Fruit fly (Drosophila melanogaster) whole organism, embryonic: ENCODE data around the gene CG14646.

ENCODE experiments used
- Ada2b ChIP-seq: fragments of 200-800 bp; sonication (Bioruptor generic); IDR thresholded peaks from 2 replicates; pipeline ENCODE4 v1.3.6; 2022; ENCODE audit warnings: missing biosample characterization, missing genetic modification characterization
- Atf-2 ChIP-seq: fragments of 200-800 bp; sonication (Bioruptor generic); optimal IDR thresholded peaks from 2 replicates; lab custom pipeline; 2016; ENCODE audit warnings: missing biosample characterization, missing genetic modification characterization
- Awh ChIP-seq: fragments of 200-800 bp; sonication (Bioruptor generic); IDR thresholded peaks from 2 replicates; pipeline ENCODE4, ENCODE4 v1.3.6; 2022; ENCODE audit warnings: missing biosample characterization, missing genetic modification characterization
- CG10209 ChIP-seq: fragments of 200-800 bp; sonication (Bioruptor generic); optimal IDR thresholded peaks from 3 replicates; lab custom pipeline; 2017; ENCODE audit warnings: missing biosample characterization, mild to moderate bottlenecking, missing genetic modification characterization, missing genetic modification reagents
- CG12155 ChIP-seq: fragments of 200-800 bp; sonication (Bioruptor generic); optimal IDR thresholded peaks from 3 replicates; lab custom pipeline; 2016; ENCODE audit warnings: missing biosample characterization, missing genetic modification characterization
- CG12942 ChIP-seq: fragments of 200-800 bp; sonication (Bioruptor generic); optimal IDR thresholded peaks from 3 replicates; lab custom pipeline; 2016; ENCODE audit warnings: missing biosample characterization, missing genetic modification characterization
- CG13287 ChIP-seq: fragments of 200-800 bp; sonication (Bioruptor generic); IDR thresholded peaks from 2 replicates; pipeline ENCODE4 v1.3.6; 2022; ENCODE audit warnings: missing biosample characterization, missing genetic modification characterization; ENCODE audit not compliant: partially characterized antibody
- CG13424 ChIP-seq: fragments of 200-800 bp; sonication (Bioruptor generic); optimal IDR thresholded peaks from 2 replicates; lab custom pipeline; 2019; ENCODE audit warnings: missing biosample characterization, mild to moderate bottlenecking, missing genetic modification characterization, moderate library complexity
- CG14050 ChIP-seq: fragments of 200-800 bp; sonication (Bioruptor generic); IDR thresholded peaks from 3 replicates; pipeline ENCODE4 v1.3.6; 2022; ENCODE audit warnings: missing biosample characterization, missing genetic modification characterization
- CG14441 ChIP-seq: fragments of 200-800 bp; sonication (Bioruptor generic); IDR thresholded peaks from 2 replicates; pipeline ENCODE4 v1.3.6; 2022; ENCODE audit warnings: missing biosample characterization, missing genetic modification characterization
- CG1603 ChIP-seq: fragments of 200-800 bp; sonication (Bioruptor generic); optimal IDR thresholded peaks from 2 replicates; lab custom pipeline; 2019; ENCODE audit warnings: missing biosample characterization, mild to moderate bottlenecking, missing genetic modification characterization, moderate library complexity
- CG16813 ChIP-seq: fragments of 200-800 bp; sonication (Bioruptor generic); IDR thresholded peaks from 3 replicates; pipeline ENCODE4 v1.3.6; 2022; ENCODE audit warnings: missing biosample characterization, missing genetic modification characterization; ENCODE audit not compliant: partially characterized antibody
- CG2678 ChIP-seq: fragments of 200-800 bp; sonication (Bioruptor generic); optimal IDR thresholded peaks from 3 replicates; lab custom pipeline; 2019; ENCODE audit warnings: missing biosample characterization, mild to moderate bottlenecking, missing genetic modification characterization, moderate library complexity
- CG2712 ChIP-seq: fragments of 200-800 bp; optimal IDR thresholded peaks from 3 replicates; lab custom pipeline; 2019; ENCODE audit warnings: missing biosample characterization, mild to moderate bottlenecking, missing genetic modification characterization, moderate library complexity
- CG4707 ChIP-seq: fragments of 200-800 bp; sonication (Bioruptor generic); optimal IDR thresholded peaks from 2 replicates; lab custom pipeline; 2018; ENCODE audit warnings: missing biosample characterization, mild to moderate bottlenecking, missing genetic modification characterization, moderate library complexity
- CG5180 ChIP-seq: fragments of 200-800 bp; sonication (Bioruptor generic); optimal IDR thresholded peaks from 3 replicates; lab custom pipeline; 2017; ENCODE audit warnings: missing biosample characterization, missing genetic modification characterization, mild to moderate bottlenecking, moderate library complexity, missing genetic modification reagents
- CG6813 ChIP-seq: fragments of 200-800 bp; sonication (Bioruptor generic); optimal IDR thresholded peaks from 2 replicates; lab custom pipeline; 2017; ENCODE audit warnings: missing biosample characterization, missing genetic modification characterization, mild to moderate bottlenecking, moderate library complexity, missing genetic modification reagents
- CG7271 ChIP-seq: fragments of 200-800 bp; sonication (Bioruptor generic); optimal IDR thresholded peaks from 2 replicates; lab custom pipeline; 2018; ENCODE audit warnings: missing biosample characterization, mild to moderate bottlenecking, missing genetic modification characterization, moderate library complexity
- CG7839 ChIP-seq: fragments of 200-800 bp; sonication (Bioruptor generic); optimal IDR thresholded peaks from 3 replicates; lab custom pipeline; 2018; ENCODE audit warnings: missing biosample characterization, mild to moderate bottlenecking, missing genetic modification characterization, moderate library complexity
- CG7963 ChIP-seq: fragments of 200-800 bp; sonication (Bioruptor generic); IDR thresholded peaks from 3 replicates; pipeline ENCODE4 v1.3.6; 2022; ENCODE audit warnings: missing biosample characterization, missing genetic modification characterization; ENCODE audit not compliant: partially characterized antibody
- CG8478 ChIP-seq: fragments of >200 bp; optimal IDR thresholded peaks from 2 replicates; lab custom pipeline; 2018
- CG9817 ChIP-seq: fragments of 200-800 bp; sonication (Bioruptor generic); optimal IDR thresholded peaks from 2 replicates; lab custom pipeline; 2018; ENCODE audit warnings: missing biosample characterization, mild to moderate bottlenecking, missing genetic modification characterization, moderate library complexity
- Drgx ChIP-seq: fragments of 200-800 bp; sonication (Bioruptor generic); IDR thresholded peaks from 2 replicates; pipeline ENCODE4 v1.3.6; 2022; ENCODE audit warnings: missing biosample characterization, missing genetic modification characterization
- HLH54F ChIP-seq: fragments of 200-800 bp; sonication (Bioruptor generic); optimal IDR thresholded peaks from 3 replicates; lab custom pipeline; 2016; ENCODE audit warnings: missing biosample characterization, missing genetic modification characterization
- Kr ChIP-seq: fragments of 200-800 bp; sonication (Bioruptor generic); optimal IDR thresholded peaks from 2 replicates; lab custom pipeline; 2017; ENCODE audit warnings: missing biosample characterization, mild to moderate bottlenecking, missing genetic modification characterization
- Myb ChIP-seq: fragments of 200-800 bp; sonication (Bioruptor generic); optimal IDR thresholded peaks from 2 replicates; lab custom pipeline; 2016; ENCODE audit warnings: missing biosample characterization, missing genetic modification characterization
- NFAT ChIP-seq: fragments of 200-800 bp; sonication (Bioruptor generic); IDR thresholded peaks from 2 replicates; pipeline ENCODE4 v1.3.6; 2022; ENCODE audit warnings: missing biosample characterization, missing genetic modification characterization
- Nf-YC ChIP-seq: fragments of 200-800 bp; optimal IDR thresholded peaks from 3 replicates; lab custom pipeline; 2019; ENCODE audit warnings: missing biosample characterization, mild to moderate bottlenecking, missing genetic modification characterization, moderate library complexity
- Taf1 ChIP-seq: fragments of 200-800 bp; sonication (Bioruptor generic); IDR thresholded peaks from 2 replicates; pipeline ENCODE4 v1.3.6; 2022; ENCODE audit warnings: missing biosample characterization, missing genetic modification characterization
- Vsx1 ChIP-seq: fragments of 200-800 bp; sonication (Bioruptor generic); optimal IDR thresholded peaks from 2 replicates; lab custom pipeline; 2017; ENCODE audit warnings: missing biosample characterization, mild to moderate bottlenecking, missing genetic modification characterization, missing genetic modification reagents
- ac ChIP-seq: fragments of 200-800 bp; sonication (Bioruptor generic); optimal IDR thresholded peaks from 3 replicates; lab custom pipeline; 2017; ENCODE audit warnings: missing biosample characterization, mild to moderate bottlenecking, missing genetic modification characterization
- crp ChIP-seq, 2 experiments: fragments of 200-800 bp; sonication (Bioruptor generic); optimal IDR thresholded peaks; 2 replicates in 1 of 2; 3 replicates in 1 of 2; lab custom pipeline; 2017; ENCODE audit warnings: missing biosample characterization in 2 of 2, missing genetic modification characterization in 2 of 2, mild to moderate bottlenecking in 1 of 2, moderate library complexity in 1 of 2
- dmrt99B ChIP-seq: fragments of 200-800 bp; sonication (Bioruptor generic); optimal IDR thresholded peaks from 2 replicates; lab custom pipeline; 2018; ENCODE audit warnings: missing biosample characterization, mild to moderate bottlenecking, missing genetic modification characterization, moderate library complexity
- gcm2 ChIP-seq: fragments of 200-800 bp; sonication (Bioruptor generic); optimal IDR thresholded peaks from 2 replicates; lab custom pipeline; 2016; ENCODE audit warnings: missing biosample characterization, missing genetic modification characterization
- gsb ChIP-seq: fragments of 200-800 bp; sonication (Bioruptor generic); IDR thresholded peaks from 2 replicates; pipeline ENCODE4 v1.3.6; 2022; ENCODE audit warnings: missing biosample characterization, missing genetic modification characterization
- h ChIP-seq: fragments of >200 bp; optimal IDR thresholded peaks from 2 replicates; lab custom pipeline; 2017
- inv ChIP-seq: fragments of 200-800 bp; sonication (Bioruptor generic); IDR thresholded peaks from 2 replicates; pipeline ENCODE4 v1.3.6; 2022; ENCODE audit warnings: missing biosample characterization, missing genetic modification characterization; ENCODE audit not compliant: partially characterized antibody
- klu ChIP-seq: fragments of 200-800 bp; sonication (Bioruptor generic); IDR thresholded peaks from 2 replicates; pipeline ENCODE4 v1.3.6; 2022; ENCODE audit warnings: missing biosample characterization, missing genetic modification characterization
- lilli ChIP-seq: fragments of 200-800 bp; sonication (Bioruptor generic); optimal IDR thresholded peaks from 3 replicates; lab custom pipeline; 2016; ENCODE audit warnings: missing biosample characterization, missing genetic modification characterization
- lmd ChIP-seq: fragments of 200-800 bp; sonication (Bioruptor generic); IDR thresholded peaks from 2 replicates; pipeline ENCODE4 v1.3.6; 2022; ENCODE audit warnings: missing biosample characterization, missing genetic modification characterization
- lov ChIP-seq, 2 experiments: fragments of 200-800 bp in 1 of 2; fragments of >200 bp in 1 of 2; sonication (Bioruptor generic) in 1 of 2; IDR thresholded peaks in 1 of 2; optimal IDR thresholded peaks in 1 of 2; 2 replicates in 1 of 2; 3 replicates in 1 of 2; pipeline versions ENCODE4 v1.3.6 to Lab custom; 2017 to 2022; ENCODE audit warnings: missing biosample characterization in 1 of 2, missing genetic modification characterization in 1 of 2
- phol ChIP-seq: fragments of 200-800 bp; sonication (Bioruptor generic); optimal IDR thresholded peaks from 3 replicates; lab custom pipeline; 2018; ENCODE audit warnings: missing biosample characterization, mild to moderate bottlenecking, missing genetic modification characterization, moderate library complexity
- pros ChIP-seq: fragments of 200-800 bp; sonication (Bioruptor generic); optimal IDR thresholded peaks from 3 replicates; lab custom pipeline; 2019; ENCODE audit warnings: missing biosample characterization, mild to moderate bottlenecking, missing genetic modification characterization, moderate library complexity
- scrt ChIP-seq: fragments of 200-800 bp; sonication (Bioruptor generic); optimal IDR thresholded peaks from 2 replicates; lab custom pipeline; 2018; ENCODE audit warnings: missing biosample characterization, mild to moderate bottlenecking, missing genetic modification characterization, moderate library complexity
- slbo ChIP-seq: fragments of 200-800 bp; sonication (Bioruptor generic); IDR thresholded peaks from 2 replicates; pipeline ENCODE4 v1.3.6; 2022; ENCODE audit warnings: missing biosample characterization, missing genetic modification characterization
- sqz ChIP-seq: fragments of 200-800 bp; sonication (Bioruptor generic); optimal IDR thresholded peaks from 3 replicates; lab custom pipeline; 2018; ENCODE audit warnings: missing biosample characterization, mild to moderate bottlenecking, missing genetic modification characterization
- tio ChIP-seq: fragments of 200-800 bp; sonication (Bioruptor generic); optimal IDR thresholded peaks from 2 replicates; lab custom pipeline; 2017; ENCODE audit warnings: missing biosample characterization, missing genetic modification characterization, inconsistent platforms
- ttk ChIP-seq: fragments of 200-800 bp; sonication (Bioruptor generic); IDR thresholded peaks from 2 replicates; pipeline ENCODE4 v2.1.2; 2022; ENCODE audit warnings: missing biosample characterization, missing genetic modification characterization

Gene CG14646

dm6 chr3R:4402884-4403705 is 12.9 kb downstream of the CG14646 start, which contains the start of gene lost (continued):
- TF ChIP-seq inv (peak; percentile 99), CG7963 (GFP tag; lab: Robert Waterston, UW) (peak; percentile 97), ac (no peak), CG14441 (GFP tag; lab: Robert Waterston, UW) (0 out of 2 replicates have a peak, but pooled peaks have one; percentile 8), CG2678 (tag; lab: Kevin White, UChicago) (no peak), CG10209 (GFP tag; lab: Kevin White, UChicago) (no peak), Awh (GFP tag; lab: Robert Waterston, UW) (no peak), pros (GFP tag; lab: Kevin White, UChicago) (no peak), CG2712 (tag; lab: Kevin White, UChicago) (peak; percentile 62), Nf-YC (tag; lab: Kevin White, UChicago) (peak; percentile 34), CG7271 (peak; percentile 28), klu (GFP tag; lab: Robert Waterston, UW) (no peak), ttk (GFP tag; lab: Robert Waterston, UW) (peak; percentile 25; the same call in 1 of the 2 replicates), lilli (GFP tag; lab: Kevin White, UChicago) (peak; percentile 36), CG7839 (tag; lab: Kevin White, UChicago) (peak; percentile 29), CG5180 (peak; percentile 61), tio (GFP tag; lab: Kevin White, UChicago) (no peak), crp (GFP tag; optimal IDR thresholded peaks at IDR 0.05; lab: Kevin White, UChicago) (no peak), CG16813 (peak; percentile 98), slbo (GFP tag; lab: Robert Waterston, UW) (peak; percentile 64), lmd (GFP tag; lab: Robert Waterston, UW) (peak; percentile 27; the same call in 1 of the 2 replicates), scrt (GFP tag; lab: Kevin White, UChicago) (no peak), Atf-2 (GFP tag; lab: Kevin White, UChicago) (no peak), h (lab: Kevin White, UChicago) (no peak), CG12942 (no peak), CG14050 (GFP tag; lab: Robert Waterston, UW) (no peak), gcm2 (GFP tag; lab: Kevin White, UChicago) (no peak), CG1603 (tag; lab: Kevin White, UChicago) (peak; percentile 81), Taf1 (no peak), Ada2b (no peak), NFAT (GFP tag; lab: Robert Waterston, UW) (peak; percentile 75), CG9817 (peak; percentile 2), CG8478 (lab: Kevin White, UChicago) (no peak), phol (tag; lab: Kevin White, UChicago) (peak; percentile 86), CG4707 (GFP tag; lab: Kevin White, UChicago) (no peak), Vsx1 (GFP tag; lab: Kevin White, UChicago) (peak; percentile 34), dmrt99B (tag; lab: Kevin White, UChicago) (no peak), sqz (GFP tag; lab: Kevin White, UChicago) (peak; percentile 29), Drgx (no peak), CG13424 (tag; lab: Kevin White, UChicago) (peak; percentile 7), CG6813 (GFP tag; lab: Kevin White, UChicago) (no peak), gsb (GFP tag; lab: Robert Waterston, UW) (no peak), CG12155 (GFP tag; lab: Kevin White, UChicago) (peak; percentile 27), CG13287 (GFP tag; lab: Robert Waterston, UW) (peak; percentile 99), HLH54F (GFP tag; lab: Kevin White, UChicago) (no peak), lov (optimal IDR thresholded peaks at IDR 0.05; lab: Kevin White, UChicago) (no peak), lov (GFP tag; IDR thresholded peaks at IDR 0.05; lab: Robert Waterston, UW) (no peak), Kr (GFP tag; lab: Kevin White, UChicago) (no peak), Myb (GFP tag; lab: Kevin White, UChicago) (peak; percentile 47)
